Worm (Caenorhabditis elegans) whole organism, early embryonic: ENCODE measurements around the gene C01C4.2.
A peak's percentile ranks its signal among the peaks of the same experiment; 100 is the strongest.

Source experiments
- B0310.2 ChIP-seq: sonication (generic microtip); optimal IDR thresholded peaks from 2 replicates; lab custom pipeline; 2016; ENCODE audit warnings: mild to moderate bottlenecking, missing genetic modification characterization, missing compliant biosample characterization
- F13C5.2 ChIP-seq: sonication (generic microtip); optimal IDR thresholded peaks from 2 replicates; lab custom pipeline; 2017; ENCODE audit warnings: mild to moderate bottlenecking, missing genetic modification characterization, inconsistent platforms, missing compliant biosample characterization
- aly-1 ChIP-seq: sonication (generic microtip); optimal IDR thresholded peaks from 2 replicates; lab custom pipeline; 2016; ENCODE audit warnings: missing genetic modification characterization, missing compliant biosample characterization
- ama-1 ChIP-seq: fragments of 150-350 bp; optimal IDR thresholded peaks from 2 replicates; lab custom pipeline; 2014
- ceh-13 ChIP-seq: fragments of 200-800 bp; sonication (Bioruptor generic); optimal IDR thresholded peaks from 2 replicates; lab custom pipeline; 2018; ENCODE audit warnings: mild to moderate bottlenecking, missing genetic modification characterization, missing compliant biosample characterization
- ceh-36 ChIP-seq: sonication (generic microtip); optimal IDR thresholded peaks from 2 replicates; lab custom pipeline; 2016; ENCODE audit warnings: missing genetic modification characterization, inconsistent platforms, missing compliant biosample characterization
- ets-7 ChIP-seq: sonication (generic microtip); optimal IDR thresholded peaks from 2 replicates; lab custom pipeline; 2016; ENCODE audit warnings: missing genotype, missing genetic modification characterization, missing compliant biosample characterization
- flt-1 ChIP-seq: fragments of 200-800 bp; sonication (Bioruptor generic); IDR thresholded peaks from 2 replicates; pipeline ENCODE4 v1.3.6; 2022; ENCODE audit warnings: missing genetic modification characterization, missing compliant biosample characterization
- hmbx-1 ChIP-seq: sonication (generic microtip); optimal IDR thresholded peaks from 2 replicates; lab custom pipeline; 2016; ENCODE audit warnings: mild to moderate bottlenecking, missing genetic modification characterization, missing compliant biosample characterization
- hmg-4 ChIP-seq: fragments of 200-800 bp; sonication (Bioruptor generic); optimal IDR thresholded peaks from 2 replicates; lab custom pipeline; 2018; ENCODE audit warnings: mild to moderate bottlenecking, missing genetic modification characterization, missing compliant biosample characterization
- hnd-1 ChIP-seq: sonication (generic microtip); optimal IDR thresholded peaks from 2 replicates; lab custom pipeline; 2016; ENCODE audit warnings: missing genetic modification characterization, missing compliant biosample characterization
- pes-1 ChIP-seq: fragments of 200-800 bp; sonication (Bioruptor generic); IDR thresholded peaks from 2 replicates; pipeline ENCODE4 v1.3.6; 2022; ENCODE audit warnings: missing genetic modification reagents, missing genetic modification characterization, missing compliant biosample characterization
- scrt-1 ChIP-seq: fragments of 200-800 bp; sonication (Bioruptor generic); IDR thresholded peaks from 2 replicates; pipeline ENCODE4 v1.3.6; 2022; ENCODE audit warnings: missing genetic modification characterization, missing compliant biosample characterization
- sea-1 ChIP-seq: fragments of 200-800 bp; sonication (Bioruptor generic); conservative IDR thresholded peaks from 2 replicates; pipeline ENCODE4 v1.3.6; 2022; ENCODE audit warnings: missing genetic modification characterization, missing compliant biosample characterization
- tbx-11 ChIP-seq: fragments of 200-800 bp; sonication (Bioruptor generic); IDR thresholded peaks from 2 replicates; pipeline ENCODE4 v1.3.6; 2022; ENCODE audit warnings: missing genetic modification characterization, missing compliant biosample characterization
- tbx-37 ChIP-seq: fragments of 200-800 bp; sonication (Bioruptor generic); conservative IDR thresholded peaks from 2 replicates; pipeline ENCODE4 v1.3.6; 2022; ENCODE audit warnings: missing genetic modification reagents, missing genetic modification characterization, missing compliant biosample characterization
- tra-4 ChIP-seq: sonication (generic microtip); optimal IDR thresholded peaks from 2 replicates; lab custom pipeline; 2017; ENCODE audit warnings: missing genetic modification characterization, missing compliant biosample characterization

Gene C01C4.2

DNA sequence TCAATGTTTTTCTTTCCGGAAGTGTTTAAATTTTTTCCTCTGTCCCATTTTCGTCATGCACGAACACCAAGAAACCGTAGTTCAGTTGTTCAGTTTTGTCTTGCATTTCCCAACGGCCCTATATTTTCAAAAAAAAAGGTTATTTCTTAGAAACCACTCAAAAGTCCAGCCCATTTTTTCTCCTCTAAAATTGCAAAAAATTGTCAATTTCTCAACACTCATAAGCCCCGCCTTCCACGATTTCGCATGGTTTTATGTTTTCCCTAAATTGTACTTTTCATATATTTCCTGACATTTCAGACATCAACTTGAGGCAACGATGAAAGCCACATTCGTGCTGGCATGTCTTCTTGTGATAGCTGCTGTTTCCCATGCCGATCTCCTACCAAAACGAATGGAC is 12.4 kb downstream of the C01C4.2 start, which contains the start of gene nlp-1:
Gene nlp-1, plus strand, starts transcription at position 301 of the 400 bp plus-strand sequence.
- no peak for TF ChIP-seq flt-1 (GFP tag; lab: Robert Waterston, UW)
- TF ChIP-seq aly-1 (tag; lab: Kevin White, UChicago) = no peak
- TF ChIP-seq hmbx-1 (tag; lab: Kevin White, UChicago) = no peak
- TF ChIP-seq tbx-37 = no peak

ce11 chrX:3728970-3729369 is 14.1 kb downstream of the C01C4.2 start, which contains the start of gene aex-4:
Gene aex-4, plus strand, starts transcription at chrX:3729281.
- TF ChIP-seq hmg-4 (GFP tag; lab: Kevin White, UChicago) = no peak
- no peak for TF ChIP-seq sea-1
- no peak for TF ChIP-seq ama-1 (lab: Kevin White, UChicago)

DNA sequence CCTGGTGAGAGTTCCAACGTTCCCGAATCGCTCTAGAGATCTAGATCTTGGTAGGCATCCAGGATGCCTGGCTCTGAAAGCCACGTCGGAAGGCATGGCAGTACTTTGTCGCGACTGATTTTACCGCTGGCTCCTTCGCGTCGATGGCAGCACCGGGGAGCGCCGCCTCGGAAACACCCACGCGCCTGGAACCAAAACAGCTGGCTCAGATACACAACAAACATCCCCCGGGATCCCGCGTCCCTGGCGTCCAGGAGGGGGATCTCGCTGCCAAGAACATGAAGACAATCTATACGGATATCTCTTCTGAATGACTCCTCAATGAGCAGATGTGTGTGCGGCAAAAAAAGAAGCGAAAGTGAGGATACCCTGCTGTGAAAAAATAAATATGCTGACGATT is 18.4 kb downstream of the C01C4.2 start:
- TF ChIP-seq scrt-1 (GFP tag; lab: Robert Waterston, UW) (no peak), tbx-37 (no peak), ama-1 (lab: Kevin White, UChicago) (no peak), flt-1 (GFP tag; lab: Robert Waterston, UW) (no peak), ets-7 (tag; lab: Kevin White, UChicago) (no peak), sea-1 (no peak), hmbx-1 (tag; lab: Kevin White, UChicago) (no peak), tra-4 (tag; lab: Kevin White, UChicago) (no peak), tbx-11 (GFP tag; lab: Robert Waterston, UW) (no peak), hmg-4 (GFP tag; lab: Kevin White, UChicago) (no peak), F13C5.2 (tag; lab: Kevin White, UChicago) (no peak), pes-1 (GFP tag; lab: Robert Waterston, UW) (no peak)

DNA sequence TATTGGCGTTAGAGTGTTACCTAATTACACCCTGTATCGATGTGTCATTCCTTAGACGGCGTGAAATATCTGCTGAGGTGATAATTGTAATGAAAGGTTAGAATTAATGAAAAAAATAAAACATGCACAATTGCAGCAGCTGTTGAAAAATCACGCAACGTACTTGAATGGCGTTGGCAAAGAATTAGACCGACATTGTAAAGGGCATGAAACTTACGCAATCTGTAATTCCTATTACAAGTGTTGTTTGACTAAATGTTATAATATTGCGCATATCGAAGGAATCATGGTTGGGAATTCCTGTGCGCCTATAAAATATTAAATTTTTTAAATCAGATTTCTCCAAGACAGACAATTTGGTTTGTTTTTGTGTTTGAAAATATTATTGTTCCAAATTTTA is 18.8 kb downstream of the C01C4.2 start, which contains the start of gene tag-18:
Gene tag-18, minus strand, starts transcription at position 305 of the 400 bp plus-strand sequence.
- no peak for TF ChIP-seq tbx-11 (GFP tag; lab: Robert Waterston, UW)
- TF ChIP-seq sea-1 = no peak
- TF ChIP-seq hnd-1 (tag; lab: Kevin White, UChicago) = no peak
- TF ChIP-seq aly-1 (tag; lab: Kevin White, UChicago) = no peak
- no peak for TF ChIP-seq ceh-36 (tag; lab: Kevin White, UChicago)
- no peak for TF ChIP-seq ceh-13 (GFP tag; lab: Kevin White, UChicago)
- no peak for TF ChIP-seq scrt-1 (GFP tag; lab: Robert Waterston, UW)
- TF ChIP-seq tbx-37 = no peak
- TF ChIP-seq F13C5.2 (tag; lab: Kevin White, UChicago) = no peak
- no peak for TF ChIP-seq flt-1 (GFP tag; lab: Robert Waterston, UW)
- no peak for TF ChIP-seq hmbx-1 (tag; lab: Kevin White, UChicago)
- TF ChIP-seq ama-1 (lab: Kevin White, UChicago) = no peak
- TF ChIP-seq B0310.2 = no peak
- TF ChIP-seq hmg-4 (GFP tag; lab: Kevin White, UChicago) = no peak
- TF ChIP-seq pes-1 (GFP tag; lab: Robert Waterston, UW) = no peak
- no peak for TF ChIP-seq ets-7 (tag; lab: Kevin White, UChicago)
- TF ChIP-seq tra-4 (tag; lab: Kevin White, UChicago) = no peak

DNA sequence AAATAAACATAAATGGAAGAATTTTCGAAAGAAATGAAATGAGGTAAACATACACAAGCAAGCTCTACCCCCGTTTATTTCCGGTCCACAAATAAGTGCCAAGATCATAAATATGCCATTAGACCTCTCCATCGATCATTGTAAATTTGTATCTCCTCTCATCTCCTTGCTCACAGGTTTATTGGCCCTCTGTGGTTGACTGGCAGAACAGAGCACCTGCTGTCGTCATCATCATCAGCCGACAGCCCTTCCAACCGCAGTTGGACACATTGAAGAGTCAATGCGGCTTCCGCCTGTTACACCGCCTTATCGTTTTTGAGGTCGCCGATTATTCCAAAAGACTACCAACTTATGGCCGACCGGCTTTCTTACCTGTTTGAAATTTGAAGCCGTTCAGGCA is 23.7 kb downstream of the C01C4.2 start:
- TF ChIP-seq hnd-1 (tag; lab: Kevin White, UChicago) (no peak), ets-7 (tag; lab: Kevin White, UChicago) (peak; percentile 20)

DNA sequence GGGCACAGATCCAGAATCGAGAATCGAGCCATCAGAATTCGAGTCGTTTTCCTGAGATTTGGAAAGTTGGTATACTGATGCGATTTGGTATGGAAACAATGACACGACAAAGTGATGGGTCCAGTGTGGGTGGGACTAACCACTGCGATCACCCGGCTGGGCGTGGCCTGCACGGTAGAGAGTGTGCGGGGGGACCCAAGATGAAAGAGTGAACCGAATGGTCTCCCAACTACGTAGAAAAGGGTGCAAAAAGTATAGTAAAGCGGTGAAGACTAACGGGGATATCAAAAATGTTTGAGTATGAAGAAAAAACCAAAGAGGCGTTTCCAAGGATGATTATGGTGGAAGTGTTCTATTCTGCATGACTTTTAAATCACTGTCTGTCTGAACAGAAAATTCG is 27.3 kb downstream of the C01C4.2 start, which contains the start of gene fkh-2:
Gene fkh-2, minus strand, starts transcription at position 101 of the 400 bp plus-strand sequence.
- TF ChIP-seq scrt-1 (GFP tag; lab: Robert Waterston, UW) (no peak), hmg-4 (GFP tag; lab: Kevin White, UChicago) (no peak), aly-1 (tag; lab: Kevin White, UChicago) (no peak), ama-1 (lab: Kevin White, UChicago) (no peak), tra-4 (tag; lab: Kevin White, UChicago) (no peak), ceh-13 (GFP tag; lab: Kevin White, UChicago) (no peak), B0310.2 (no peak), flt-1 (GFP tag; lab: Robert Waterston, UW) (no peak), ets-7 (tag; lab: Kevin White, UChicago) (no peak), sea-1 (no peak), hnd-1 (tag; lab: Kevin White, UChicago) (no peak), F13C5.2 (tag; lab: Kevin White, UChicago) (no peak), tbx-37 (no peak), tbx-11 (GFP tag; lab: Robert Waterston, UW) (no peak), pes-1 (GFP tag; lab: Robert Waterston, UW) (no peak), hmbx-1 (tag; lab: Kevin White, UChicago) (no peak), ceh-36 (tag; lab: Kevin White, UChicago) (no peak)

DNA sequence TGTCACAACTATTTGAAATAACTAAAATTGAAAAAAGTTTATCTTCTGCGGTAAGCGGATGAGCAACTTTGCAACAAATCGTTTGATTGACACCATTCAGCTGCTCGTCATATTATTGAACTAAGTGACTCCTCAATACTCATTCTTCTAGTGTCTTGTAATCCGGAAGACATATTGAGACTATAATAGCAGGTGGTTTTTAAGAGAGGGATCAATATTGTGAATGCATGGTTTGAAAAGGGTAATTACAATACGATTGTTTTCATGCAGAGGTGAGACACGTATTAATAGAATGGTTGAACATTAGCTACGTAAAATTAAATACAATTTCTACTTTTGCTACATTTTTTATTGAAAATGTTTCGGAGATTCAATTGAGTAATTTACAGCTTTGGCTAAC is 28.3 kb downstream of the C01C4.2 start:
- no peak for TF ChIP-seq hnd-1 (tag; lab: Kevin White, UChicago)
- no peak for TF ChIP-seq tbx-11 (GFP tag; lab: Robert Waterston, UW)
- no peak for TF ChIP-seq ceh-36 (tag; lab: Kevin White, UChicago)
- no peak for TF ChIP-seq ets-7 (tag; lab: Kevin White, UChicago)
- TF ChIP-seq hmbx-1 (tag; lab: Kevin White, UChicago) = no peak
- no peak for TF ChIP-seq tra-4 (tag; lab: Kevin White, UChicago)
- TF ChIP-seq ceh-13 (GFP tag; lab: Kevin White, UChicago) = no peak
- no peak for TF ChIP-seq F13C5.2 (tag; lab: Kevin White, UChicago)
- TF ChIP-seq B0310.2 = no peak
- no peak for TF ChIP-seq flt-1 (GFP tag; lab: Robert Waterston, UW)
- no peak for TF ChIP-seq tbx-37
- no peak for TF ChIP-seq sea-1

DNA sequence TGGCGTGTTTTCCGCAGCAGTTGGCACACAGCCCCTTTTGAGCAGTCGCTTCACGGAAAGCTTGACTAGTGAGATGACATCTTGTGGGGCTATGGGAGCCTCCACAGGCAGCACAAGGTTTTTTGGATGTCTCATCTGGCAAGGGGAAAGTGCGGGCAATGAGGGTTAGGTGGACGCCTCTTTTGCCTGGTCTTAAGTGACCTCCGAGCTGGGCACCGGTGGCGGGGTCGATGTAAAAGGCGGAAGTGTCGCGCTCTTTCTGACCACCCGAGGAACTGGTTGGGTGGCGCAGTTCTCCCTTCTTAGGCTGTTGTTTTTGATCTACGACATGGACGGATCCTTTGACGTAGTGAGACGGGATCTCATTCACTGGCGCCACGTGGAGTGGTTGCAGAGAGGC is 36.5 kb downstream of the C01C4.2 start:
- TF ChIP-seq ceh-13 (GFP tag; lab: Kevin White, UChicago) (no peak), scrt-1 (GFP tag; lab: Robert Waterston, UW) (no peak), flt-1 (GFP tag; lab: Robert Waterston, UW) (no peak), F13C5.2 (tag; lab: Kevin White, UChicago) (no peak), hnd-1 (tag; lab: Kevin White, UChicago) (no peak), sea-1 (no peak), ama-1 (lab: Kevin White, UChicago) (no peak), hmg-4 (GFP tag; lab: Kevin White, UChicago) (no peak), ceh-36 (tag; lab: Kevin White, UChicago) (no peak), tbx-11 (GFP tag; lab: Robert Waterston, UW) (no peak), tra-4 (tag; lab: Kevin White, UChicago) (no peak), ets-7 (tag; lab: Kevin White, UChicago) (no peak), pes-1 (GFP tag; lab: Robert Waterston, UW) (no peak), aly-1 (tag; lab: Kevin White, UChicago) (no peak), B0310.2 (no peak), tbx-37 (no peak), hmbx-1 (tag; lab: Kevin White, UChicago) (no peak)
